Fruit fly (Drosophila melanogaster) whole organism, prepupa: ENCODE results near the gene CG3713.

Experiments
- Blimp-1 ChIP-seq: fragments of 200-800 bp; sonication (Bioruptor generic); optimal IDR thresholded peaks from 3 replicates; lab custom pipeline; 2017; ENCODE audit warnings: missing biosample characterization, missing genetic modification characterization, mild to moderate bottlenecking, moderate library complexity, missing genetic modification reagents
- CG10631 ChIP-seq: fragments of 200-800 bp; sonication (Bioruptor generic); optimal IDR thresholded peaks from 2 replicates; lab custom pipeline; 2016; ENCODE audit warnings: missing biosample characterization, missing genetic modification characterization
- CG10669 ChIP-seq: fragments of 200-800 bp; sonication (Bioruptor generic); optimal IDR thresholded peaks from 3 replicates; lab custom pipeline; 2018; ENCODE audit warnings: missing biosample characterization, mild to moderate bottlenecking, missing genetic modification characterization, moderate library complexity
- CG11294 ChIP-seq: fragments of 200-800 bp; sonication (Bioruptor generic); IDR thresholded peaks from 2 replicates; pipeline ENCODE4 v1.3.6; 2022; ENCODE audit warnings: missing biosample characterization, missing genetic modification characterization
- CG11902 ChIP-seq: fragments of 200-800 bp; sonication (Bioruptor generic); optimal IDR thresholded peaks from 3 replicates; lab custom pipeline; 2016; ENCODE audit warnings: missing biosample characterization, missing genetic modification characterization
- CG16779 ChIP-seq: fragments of 200-800 bp; sonication (Bioruptor generic); optimal IDR thresholded peaks from 3 replicates; lab custom pipeline; 2017; ENCODE audit warnings: missing biosample characterization, mild to moderate bottlenecking, missing genetic modification characterization
- CG3032 ChIP-seq: fragments of 200-800 bp; optimal IDR thresholded peaks from 2 replicates; lab custom pipeline; 2019; ENCODE audit warnings: missing biosample characterization, mild to moderate bottlenecking, missing genetic modification characterization, moderate library complexity
- CG31627 ChIP-seq: fragments of 200-800 bp; sonication (Bioruptor generic); optimal IDR thresholded peaks from 3 replicates; lab custom pipeline; 2016; ENCODE audit warnings: missing biosample characterization, missing genetic modification characterization
- CG34406 ChIP-seq: fragments of 200-800 bp; sonication (Bioruptor generic); optimal IDR thresholded peaks from 3 replicates; lab custom pipeline; 2016; ENCODE audit warnings: missing biosample characterization, missing genetic modification characterization
- CG4318 ChIP-seq: fragments of 200-800 bp; sonication (Bioruptor generic); optimal IDR thresholded peaks from 3 replicates; lab custom pipeline; 2017; ENCODE audit warnings: missing biosample characterization, mild to moderate bottlenecking, missing genetic modification characterization
- CG6163 ChIP-seq: fragments of 200-800 bp; sonication (Bioruptor generic); IDR thresholded peaks from 3 replicates; pipeline ENCODE4 v1.3.6; 2022; ENCODE audit warnings: missing biosample characterization, missing genetic modification characterization
- CG6276 ChIP-seq: fragments of 200-800 bp; sonication (Bioruptor generic); optimal IDR thresholded peaks from 2 replicates; lab custom pipeline; 2017; ENCODE audit warnings: missing biosample characterization, mild to moderate bottlenecking, missing genetic modification characterization
- CG6854 ChIP-seq: fragments of 200-800 bp; sonication (Bioruptor generic); optimal IDR thresholded peaks from 2 replicates; lab custom pipeline; 2017; ENCODE audit warnings: missing biosample characterization, mild to moderate bottlenecking, missing genetic modification characterization
- CG8119 ChIP-seq: fragments of 200-800 bp; sonication (Bioruptor generic); IDR thresholded peaks from 3 replicates; pipeline ENCODE4 v1.3.6; 2022; ENCODE audit warnings: missing biosample characterization, missing genetic modification characterization
- CG8319 ChIP-seq: fragments of 200-800 bp; sonication (Bioruptor generic); optimal IDR thresholded peaks from 3 replicates; lab custom pipeline; 2016; ENCODE audit warnings: missing biosample characterization, missing genetic modification characterization
- CG8632 ChIP-seq: fragments of 200-800 bp; sonication (Bioruptor generic); optimal IDR thresholded peaks from 3 replicates; lab custom pipeline; 2016; ENCODE audit warnings: missing biosample characterization, missing genetic modification characterization
- Eip75B ChIP-seq: fragments of 200-800 bp; sonication (Bioruptor generic); optimal IDR thresholded peaks from 3 replicates; lab custom pipeline; 2016; ENCODE audit warnings: missing biosample characterization, missing genetic modification characterization
- Ets21C ChIP-seq: fragments of 200-800 bp; sonication (Bioruptor generic); optimal IDR thresholded peaks from 3 replicates; lab custom pipeline; 2016; ENCODE audit warnings: missing biosample characterization, missing genetic modification characterization
- Ets96B ChIP-seq: fragments of 200-800 bp; optimal IDR thresholded peaks from 2 replicates; lab custom pipeline; 2019; ENCODE audit warnings: missing biosample characterization, mild to moderate bottlenecking, missing genetic modification characterization, moderate library complexity
- Gug ChIP-seq: fragments of 200-800 bp; sonication (Bioruptor generic); IDR thresholded peaks from 2 replicates; pipeline ENCODE4 v1.3.6; 2022; ENCODE audit warnings: missing biosample characterization, missing genetic modification characterization
- Hr39 ChIP-seq: fragments of 200-800 bp; sonication (Bioruptor generic); optimal IDR thresholded peaks from 2 replicates; lab custom pipeline; 2016; ENCODE audit warnings: missing biosample characterization, missing genetic modification characterization
- Hr4 ChIP-seq: fragments of 200-800 bp; sonication (Bioruptor generic); optimal IDR thresholded peaks from 3 replicates; lab custom pipeline; 2016; ENCODE audit warnings: missing biosample characterization, missing genetic modification characterization
- Lpt ChIP-seq: fragments of 200-800 bp; sonication (Bioruptor generic); optimal IDR thresholded peaks from 3 replicates; lab custom pipeline; 2016; ENCODE audit warnings: missing biosample characterization, missing genetic modification characterization
- Met ChIP-seq: fragments of 200-800 bp; sonication (Bioruptor generic); optimal IDR thresholded peaks from 3 replicates; lab custom pipeline; 2016; ENCODE audit warnings: missing biosample characterization, missing genetic modification characterization
- OdsH ChIP-seq: fragments of 200-800 bp; sonication (Bioruptor generic); optimal IDR thresholded peaks from 3 replicates; lab custom pipeline; 2016; ENCODE audit warnings: missing biosample characterization, missing genetic modification characterization
- Smox ChIP-seq: fragments of 200-800 bp; sonication (Bioruptor generic); optimal IDR thresholded peaks from 3 replicates; lab custom pipeline; 2016; ENCODE audit warnings: missing biosample characterization, missing genetic modification characterization
- Sox102F ChIP-seq: fragments of 200-800 bp; sonication (Bioruptor generic); optimal IDR thresholded peaks from 2 replicates; lab custom pipeline; 2016; ENCODE audit warnings: missing biosample characterization, mild to moderate bottlenecking, missing genetic modification characterization
- Sox15 ChIP-seq: fragments of 200-800 bp; sonication (Bioruptor generic); optimal IDR thresholded peaks from 3 replicates; lab custom pipeline; 2016; ENCODE audit warnings: missing biosample characterization, missing genetic modification characterization
- achi ChIP-seq: fragments of 200-800 bp; sonication (Bioruptor generic); optimal IDR thresholded peaks from 3 replicates; lab custom pipeline; 2016; ENCODE audit warnings: missing biosample characterization, missing genetic modification characterization
- cyc ChIP-seq: fragments of 200-800 bp; sonication (Bioruptor generic); optimal IDR thresholded peaks from 3 replicates; lab custom pipeline; 2016; ENCODE audit warnings: missing biosample characterization, missing genetic modification characterization
- dac ChIP-seq: fragments of 200-800 bp; sonication (Bioruptor generic); optimal IDR thresholded peaks from 2 replicates; lab custom pipeline; 2017; ENCODE audit warnings: missing biosample characterization, mild to moderate bottlenecking, missing genetic modification characterization
- dsx ChIP-seq: fragments of 200-800 bp; optimal IDR thresholded peaks from 3 replicates; lab custom pipeline; 2019; ENCODE audit warnings: missing biosample characterization, mild to moderate bottlenecking, missing genetic modification characterization, moderate library complexity; ENCODE audit not compliant: poor library complexity, severe bottlenecking
- eg ChIP-seq: fragments of 200-800 bp; sonication (Bioruptor generic); IDR thresholded peaks from 3 replicates; pipeline ENCODE4 v1.3.6; 2022; ENCODE audit warnings: missing biosample characterization, missing genetic modification characterization
- fd59A ChIP-seq: fragments of 200-800 bp; sonication (Bioruptor generic); optimal IDR thresholded peaks from 2 replicates; lab custom pipeline; 2017; ENCODE audit warnings: missing biosample characterization, mild to moderate bottlenecking, missing genetic modification characterization, missing genetic modification reagents
- fd85E ChIP-seq: fragments of 200-800 bp; sonication (Bioruptor generic); optimal IDR thresholded peaks from 3 replicates; lab custom pipeline; 2016; ENCODE audit warnings: missing biosample characterization, missing genetic modification characterization
- fkh ChIP-seq: fragments of 200-800 bp; sonication (Bioruptor generic); optimal IDR thresholded peaks from 3 replicates; lab custom pipeline; 2017; ENCODE audit warnings: missing biosample characterization, mild to moderate bottlenecking, missing genetic modification characterization, moderate library complexity
- net ChIP-seq: fragments of 200-800 bp; sonication (Bioruptor generic); optimal IDR thresholded peaks from 3 replicates; lab custom pipeline; 2016; ENCODE audit warnings: missing biosample characterization, missing genetic modification characterization
- pdm3 ChIP-seq: fragments of 200-800 bp; sonication (Bioruptor generic); optimal IDR thresholded peaks from 3 replicates; lab custom pipeline; 2016; ENCODE audit warnings: missing biosample characterization, missing genetic modification characterization
- svp ChIP-seq: fragments of 200-800 bp; sonication (Bioruptor generic); peaks from one replicate; lab custom pipeline; 2016; ENCODE audit warnings: missing biosample characterization, missing genetic modification characterization
- topi ChIP-seq: fragments of 200-800 bp; sonication (Bioruptor generic); optimal IDR thresholded peaks from 3 replicates; lab custom pipeline; 2016; ENCODE audit warnings: missing biosample characterization, missing genetic modification characterization

Gene CG3713

DNA sequence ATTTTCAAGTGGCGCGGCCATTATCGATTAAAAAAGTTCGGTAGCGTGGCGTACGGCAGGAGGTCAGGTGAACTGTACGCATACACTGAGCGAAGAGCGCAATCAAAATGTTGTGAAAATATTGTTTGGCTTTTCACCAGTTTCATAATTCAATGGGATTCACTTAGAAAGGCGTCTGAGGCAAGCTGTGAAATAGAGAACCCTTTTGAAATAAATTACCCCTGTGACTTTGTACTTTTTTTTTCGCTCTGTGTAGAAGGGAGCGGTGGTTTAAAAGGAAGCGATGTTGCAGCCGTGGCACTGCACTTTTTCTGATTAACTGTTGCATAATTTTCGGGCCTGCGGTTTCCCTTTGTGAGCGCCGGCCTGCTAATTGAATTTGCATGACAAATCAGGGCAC, 26.8 kb upstream of the CG3713 start (continued):
- TF ChIP-seq Hr39 (GFP tag; lab: Kevin White, UChicago) (peak; percentile 11), Sox102F (GFP tag; lab: Kevin White, UChicago) (no peak), CG31627 (GFP tag; lab: Kevin White, UChicago) (peak; percentile 8), CG34406 (GFP tag; lab: Kevin White, UChicago) (peak; percentile 8), Ets96B (tag; lab: Kevin White, UChicago) (peak; percentile 0), CG8319 (GFP tag; lab: Kevin White, UChicago) (no peak), CG10669 (GFP tag; lab: Kevin White, UChicago) (peak; percentile 12), dsx (GFP tag; lab: Kevin White, UChicago) (no peak), OdsH (GFP tag; lab: Kevin White, UChicago) (no peak), CG6163 (peak; percentile 49; the same call in 2 of the 3 replicates), CG8632 (peak; percentile 5)

DNA sequence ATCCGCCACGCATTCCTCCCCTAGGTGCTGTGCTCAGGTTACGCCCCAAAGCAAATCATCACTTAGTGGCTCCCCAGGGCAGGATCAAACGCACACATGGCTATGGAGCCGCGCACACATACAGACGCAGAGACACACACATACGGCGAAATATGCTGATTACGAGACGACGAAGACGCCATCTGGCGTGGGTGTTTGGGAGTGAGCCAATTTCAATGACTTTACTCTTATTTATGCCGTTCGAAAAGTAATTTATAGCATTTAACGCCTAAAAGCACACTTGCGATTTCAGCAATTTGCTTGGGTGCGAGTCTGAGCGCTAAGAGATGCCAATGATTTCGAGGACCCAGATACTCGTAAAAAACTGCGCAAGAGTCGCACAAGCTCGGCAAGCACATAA, 21.5 kb upstream of the CG3713 start:
- TF ChIP-seq Blimp-1 (GFP tag; lab: Kevin White, UChicago): no peak
- TF ChIP-seq Gug (GFP tag; lab: Robert Waterston, UW): no peak
- no peak for TF ChIP-seq Ets96B (tag; lab: Kevin White, UChicago)
- no peak for TF ChIP-seq dac (GFP tag; lab: Kevin White, UChicago)
- no peak for TF ChIP-seq svp (GFP tag; lab: Kevin White, UChicago)
- TF ChIP-seq, all 60 proteins: peak for 0

DNA sequence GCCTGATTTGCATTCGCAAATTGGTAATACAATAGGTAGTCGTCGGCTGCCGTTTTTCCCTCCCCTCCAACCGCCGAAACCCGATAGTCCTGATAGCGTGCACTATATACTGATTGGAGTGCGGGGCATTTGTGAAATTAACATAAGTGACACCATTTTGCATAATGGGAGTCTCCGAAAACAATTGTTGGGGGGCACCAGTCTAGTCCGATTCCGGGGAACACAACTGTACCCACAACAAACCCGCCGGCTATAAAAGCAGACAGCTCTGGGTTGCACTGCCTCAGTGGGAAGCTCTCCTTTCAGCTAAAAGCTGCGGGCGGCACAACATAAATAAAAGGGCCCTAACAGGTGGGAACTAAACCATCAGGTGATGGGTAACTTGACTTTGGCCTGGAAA, 15.4 kb upstream of the CG3713 start, which contains the start of gene CG14634:
Gene CG14634 (plus strand): TSS at position 301 of the 400 bp plus-strand sequence.
- TF ChIP-seq Hr4 (no peak), Sox102F (GFP tag; lab: Kevin White, UChicago) (no peak), dsx (GFP tag; lab: Kevin White, UChicago) (no peak)
- TF ChIP-seq, all 60 proteins: peak for 0

DNA sequence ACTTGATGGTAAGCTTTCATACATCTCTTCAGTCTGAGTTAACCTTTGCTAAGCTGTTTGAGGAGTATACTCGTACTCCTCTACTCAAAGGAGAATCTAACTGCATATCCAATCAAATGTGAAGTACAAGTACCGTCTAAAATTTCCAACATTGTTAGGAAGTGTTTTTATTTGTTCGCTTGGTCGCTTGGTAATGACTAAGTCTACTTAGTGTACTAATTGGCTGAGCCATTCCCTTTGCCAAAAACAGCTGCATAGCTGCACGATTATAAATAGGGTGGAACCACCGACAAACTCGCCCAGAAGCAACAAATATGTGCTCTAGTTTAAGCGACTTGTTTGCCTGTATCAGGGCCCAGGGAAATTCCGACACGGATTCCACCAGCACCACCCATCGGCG, 2.4 kb downstream of the CG3713 start, which contains the start of gene CG14635:
Gene CG14635 (plus strand): TSS at position 301 of the 400 bp plus-strand sequence.
- TF ChIP-seq CG11902 (GFP tag; lab: Kevin White, UChicago) (no peak), CG11294 (GFP tag; lab: Robert Waterston, UW) (no peak), eg (GFP tag; lab: Robert Waterston, UW) (no peak), achi (GFP tag; lab: Kevin White, UChicago) (no peak), net (GFP tag; lab: Kevin White, UChicago) (no peak), CG8119 (GFP tag; lab: Robert Waterston, UW) (no peak), CG3032 (no peak), dsx (GFP tag; lab: Kevin White, UChicago) (no peak), CG10669 (GFP tag; lab: Kevin White, UChicago) (no peak), CG34406 (GFP tag; lab: Kevin White, UChicago) (no peak), Eip75B (GFP tag; lab: Kevin White, UChicago) (no peak), svp (GFP tag; lab: Kevin White, UChicago) (no peak), CG10631 (GFP tag; lab: Kevin White, UChicago) (no peak), CG8319 (GFP tag; lab: Kevin White, UChicago) (no peak), CG6276 (GFP tag; lab: Kevin White, UChicago) (no peak)

DNA sequence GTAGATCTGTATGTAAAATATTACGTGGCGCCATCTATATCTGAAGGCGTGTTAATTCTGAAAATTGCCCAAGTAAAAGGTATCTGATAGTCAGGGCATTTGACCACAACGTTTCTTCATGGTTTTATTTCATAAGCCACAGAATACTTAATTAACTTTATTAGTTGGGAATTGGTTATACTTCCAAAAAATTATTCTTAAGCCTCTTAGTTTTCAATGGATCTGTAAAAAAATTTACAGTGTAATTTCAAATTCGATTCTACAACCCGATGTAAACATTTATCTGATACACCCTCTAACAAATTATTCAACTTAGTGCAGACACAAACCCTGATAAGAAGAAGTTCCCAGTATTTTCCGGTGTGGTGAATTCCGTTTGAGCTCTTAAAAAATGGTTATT, 3.5 kb downstream of the CG3713 start:
- TF ChIP-seq CG6163: no peak
- TF ChIP-seq dsx (GFP tag; lab: Kevin White, UChicago): no peak
- TF ChIP-seq pdm3 (GFP tag; lab: Kevin White, UChicago): peak; percentile 28
- TF ChIP-seq CG4318: no peak
- TF ChIP-seq CG8119 (GFP tag; lab: Robert Waterston, UW): no peak
- no peak for TF ChIP-seq topi (GFP tag; lab: Kevin White, UChicago)
- no peak for TF ChIP-seq Sox15
- no peak for TF ChIP-seq CG10631 (GFP tag; lab: Kevin White, UChicago)
- peak; percentile 11 for TF ChIP-seq Smox
- 0 out of 3 replicates have a peak, but pooled peaks have one; percentile 33 for TF ChIP-seq eg (GFP tag; lab: Robert Waterston, UW)
- TF ChIP-seq CG16779 (tag; lab: Kevin White, UChicago): no peak
- TF ChIP-seq cyc (GFP tag; lab: Kevin White, UChicago): peak; percentile 9
- TF ChIP-seq Sox102F (GFP tag; lab: Kevin White, UChicago): no peak
- no peak for TF ChIP-seq CG6854 (GFP tag; lab: Kevin White, UChicago)
- TF ChIP-seq fd59A: no peak
- no peak for TF ChIP-seq Lpt (GFP tag; lab: Kevin White, UChicago)
- no peak for TF ChIP-seq svp (GFP tag; lab: Kevin White, UChicago)
- TF ChIP-seq fkh: no peak
- no peak for TF ChIP-seq Ets21C (GFP tag; lab: Kevin White, UChicago)
- peak; percentile 8 for TF ChIP-seq Met
- TF ChIP-seq Blimp-1 (GFP tag; lab: Kevin White, UChicago): no peak
- no peak for TF ChIP-seq fd85E (GFP tag; lab: Kevin White, UChicago)
- TF ChIP-seq dac (GFP tag; lab: Kevin White, UChicago): no peak
- TF ChIP-seq Hr39 (GFP tag; lab: Kevin White, UChicago): peak; percentile 9
- TF ChIP-seq Gug (GFP tag; lab: Robert Waterston, UW): no peak
- TF ChIP-seq achi (GFP tag; lab: Kevin White, UChicago): no peak
- TF ChIP-seq Ets96B (tag; lab: Kevin White, UChicago): no peak
